Fruit fly (Drosophila melanogaster) whole organism, embryonic: ENCODE data around the gene brv3.

Experiments used
- CG10209 ChIP-seq: fragments of 200-800 bp; sonication (Bioruptor generic); optimal IDR thresholded peaks from 3 replicates; lab custom pipeline; 2017; ENCODE audit warnings: missing biosample characterization, mild to moderate bottlenecking, missing genetic modification characterization, missing genetic modification reagents
- CG10274 ChIP-seq: fragments of 200-800 bp; sonication (Bioruptor generic); optimal IDR thresholded peaks from 3 replicates; lab custom pipeline; 2017; ENCODE audit warnings: missing biosample characterization, mild to moderate bottlenecking, missing genetic modification characterization
- CG10565 ChIP-seq: fragments of 200-800 bp; sonication (Bioruptor generic); optimal IDR thresholded peaks from 3 replicates; lab custom pipeline; 2016; ENCODE audit warnings: missing biosample characterization, mild to moderate bottlenecking, missing genetic modification characterization
- CG10979 ChIP-seq: fragments of 200-800 bp; sonication (Bioruptor generic); optimal IDR thresholded peaks from 2 replicates; lab custom pipeline; 2018; ENCODE audit warnings: missing biosample characterization, mild to moderate bottlenecking, missing genetic modification characterization, moderate library complexity
- CG11560 ChIP-seq: fragments of 200-800 bp; sonication (Bioruptor generic); IDR thresholded peaks from 3 replicates; pipeline ENCODE4 v1.3.6; 2022; ENCODE audit warnings: missing biosample characterization, missing genetic modification characterization
- CG12744 ChIP-seq: fragments of 200-800 bp; sonication (Bioruptor generic); optimal IDR thresholded peaks from 2 replicates; lab custom pipeline; 2016; ENCODE audit warnings: missing biosample characterization, missing genetic modification characterization
- CG14860 ChIP-seq: fragments of 200-800 bp; sonication (Bioruptor generic); IDR thresholded peaks from 3 replicates; pipeline ENCODE4 v1.3.6; 2022; ENCODE audit warnings: missing biosample characterization, missing genetic modification characterization; ENCODE audit not compliant: partially characterized antibody
- CG15011 ChIP-seq: fragments of 200-800 bp; sonication (Bioruptor generic); optimal IDR thresholded peaks from 3 replicates; lab custom pipeline; 2018; ENCODE audit warnings: missing biosample characterization, mild to moderate bottlenecking, missing genetic modification characterization
- CG16779 ChIP-seq: fragments of 200-800 bp; sonication (Bioruptor generic); IDR thresholded peaks from 2 replicates; pipeline ENCODE4 v1.3.6; 2022; ENCODE audit warnings: missing biosample characterization, missing genetic modification characterization
- CG16815 ChIP-seq: fragments of 200-800 bp; sonication (Bioruptor generic); optimal IDR thresholded peaks from 3 replicates; lab custom pipeline; 2017; ENCODE audit warnings: missing biosample characterization, mild to moderate bottlenecking, missing genetic modification characterization
- CG17802 ChIP-seq: fragments of 200-800 bp; sonication (Bioruptor generic); optimal IDR thresholded peaks from 2 replicates; lab custom pipeline; 2018; ENCODE audit warnings: missing biosample characterization, mild to moderate bottlenecking, missing genetic modification characterization, moderate library complexity
- CG17829 ChIP-seq: fragments of 200-800 bp; optimal IDR thresholded peaks from 2 replicates; lab custom pipeline; 2019; ENCODE audit warnings: missing biosample characterization, mild to moderate bottlenecking, missing genetic modification characterization, moderate library complexity
- CG1832 ChIP-seq: fragments of 200-800 bp; sonication (Bioruptor generic); optimal IDR thresholded peaks from 2 replicates; lab custom pipeline; 2017; ENCODE audit warnings: missing biosample characterization, mild to moderate bottlenecking, missing genetic modification characterization, inconsistent platforms
- CG3838 ChIP-seq: fragments of 200-800 bp; sonication (Bioruptor generic); optimal IDR thresholded peaks from 3 replicates; lab custom pipeline; 2016; ENCODE audit warnings: missing biosample characterization, missing genetic modification characterization
- CG3995 ChIP-seq: fragments of 200-800 bp; sonication (Bioruptor generic); optimal IDR thresholded peaks from 3 replicates; lab custom pipeline; 2016; ENCODE audit warnings: missing biosample characterization, missing genetic modification characterization
- CG7372 ChIP-seq: fragments of 200-800 bp; sonication (Bioruptor generic); IDR thresholded peaks from 2 replicates; pipeline ENCODE4 v1.3.6; 2022; ENCODE audit warnings: missing biosample characterization, missing genetic modification characterization
- CG8281 ChIP-seq: fragments of 200-800 bp; sonication (Bioruptor generic); optimal IDR thresholded peaks from 2 replicates; lab custom pipeline; 2018; ENCODE audit warnings: missing biosample characterization, mild to moderate bottlenecking, missing genetic modification characterization, moderate library complexity
- CG8290 ChIP-seq, 3 experiments: fragments of 200-800 bp; sonication (Bioruptor generic); optimal IDR thresholded peaks; 2 replicates each; lab custom pipeline; 2016 to 2019; ENCODE audit warnings: missing biosample characterization in 3 of 3, missing genetic modification characterization in 3 of 3, mild to moderate bottlenecking in 2 of 3, moderate library complexity in 1 of 3
- CG9609 ChIP-seq: fragments of 200-800 bp; sonication (Bioruptor generic); optimal IDR thresholded peaks from 3 replicates; lab custom pipeline; 2016; ENCODE audit warnings: missing biosample characterization, missing genetic modification characterization
- ERR ChIP-seq: fragments of 200-800 bp; sonication (Bioruptor generic); optimal IDR thresholded peaks from 2 replicates; lab custom pipeline; 2016; ENCODE audit warnings: missing biosample characterization, missing genetic modification characterization
- H15 ChIP-seq: fragments of 200-800 bp; sonication (Bioruptor generic); IDR thresholded peaks from 3 replicates; pipeline ENCODE4 v1.3.6; 2022; ENCODE audit warnings: missing biosample characterization, missing genetic modification characterization
- HLH54F ChIP-seq: fragments of 200-800 bp; sonication (Bioruptor generic); optimal IDR thresholded peaks from 3 replicates; lab custom pipeline; 2016; ENCODE audit warnings: missing biosample characterization, missing genetic modification characterization
- Jarid2 ChIP-seq: fragments of 200-800 bp; sonication (Bioruptor generic); optimal IDR thresholded peaks from 3 replicates; lab custom pipeline; 2017; ENCODE audit warnings: mild to moderate bottlenecking, missing biosample characterization, missing genetic modification reagents, missing genetic modification characterization
- Neu2 ChIP-seq: fragments of 200-800 bp; sonication (Bioruptor generic); optimal IDR thresholded peaks from 3 replicates; lab custom pipeline; 2016; ENCODE audit warnings: missing biosample characterization, missing genetic modification characterization, borderline replicate concordance
- Ptx1 ChIP-seq: fragments of 200-800 bp; sonication (Bioruptor generic); IDR thresholded peaks from 2 replicates; pipeline ENCODE4 v1.3.6; 2022; ENCODE audit warnings: missing biosample characterization, missing genetic modification characterization
- Rfx ChIP-seq: fragments of 200-800 bp; sonication (Bioruptor generic); IDR thresholded peaks from 2 replicates; pipeline ENCODE4 v1.3.6; 2022; ENCODE audit warnings: missing biosample characterization, missing genetic modification characterization
- Scr ChIP-seq: fragments of 200-800 bp; sonication (Bioruptor generic); IDR thresholded peaks from 2 replicates; pipeline ENCODE4 v1.3.6; 2022; ENCODE audit warnings: missing biosample characterization, missing genetic modification characterization; ENCODE audit not compliant: partially characterized antibody
- Side ChIP-seq: fragments of 200-800 bp; sonication (Bioruptor generic); optimal IDR thresholded peaks from 2 replicates; lab custom pipeline; 2016; ENCODE audit warnings: missing biosample characterization, missing genetic modification characterization
- Usf ChIP-seq: fragments of 200-800 bp; sonication (Bioruptor generic); optimal IDR thresholded peaks from 2 replicates; lab custom pipeline; 2017; ENCODE audit warnings: missing genotype, missing biosample characterization, missing genetic modification characterization
- al ChIP-seq: fragments of 200-800 bp; sonication (Bioruptor generic); IDR thresholded peaks from 2 replicates; pipeline ENCODE4 v1.3.6; 2022; ENCODE audit warnings: missing biosample characterization, missing genetic modification characterization
- bowl ChIP-seq: fragments of 200-800 bp; sonication (Bioruptor generic); IDR thresholded peaks from 2 replicates; pipeline ENCODE4 v1.3.6; 2022; ENCODE audit warnings: missing biosample characterization, missing genetic modification characterization
- bsh ChIP-seq, 2 experiments: fragments of 200-800 bp; sonication (Bioruptor generic); optimal IDR thresholded peaks; 2 replicates each; lab custom pipeline; 2017 to 2018; ENCODE audit warnings: mild to moderate bottlenecking in 2 of 2, missing biosample characterization in 2 of 2, missing genetic modification characterization in 2 of 2, moderate library complexity in 1 of 2
- cg ChIP-seq: fragments of 200-800 bp; sonication (Bioruptor generic); optimal IDR thresholded peaks from 3 replicates; lab custom pipeline; 2019; ENCODE audit warnings: missing biosample characterization, mild to moderate bottlenecking, missing genetic modification characterization, moderate library complexity
- ci ChIP-seq: fragments of 200-800 bp; sonication (Bioruptor generic); IDR thresholded peaks from 3 replicates; pipeline ENCODE4 v1.3.6; 2022; ENCODE audit warnings: missing biosample characterization, missing genetic modification characterization
- da ChIP-seq: fragments of 200-800 bp; sonication (Bioruptor generic); optimal IDR thresholded peaks from 2 replicates; lab custom pipeline; 2016; ENCODE audit warnings: missing biosample characterization, missing genetic modification characterization
- dimm ChIP-seq: fragments of 200-800 bp; sonication (Bioruptor generic); IDR thresholded peaks from 2 replicates; pipeline ENCODE4 v1.3.6; 2022; ENCODE audit warnings: missing biosample characterization, missing genetic modification characterization
- en ChIP-seq: fragments of 200-800 bp; sonication (Bioruptor generic); optimal IDR thresholded peaks from 2 replicates; lab custom pipeline; 2016; ENCODE audit warnings: missing biosample characterization, missing genetic modification characterization
- eyg ChIP-seq: fragments of 200-800 bp; sonication (Bioruptor generic); optimal IDR thresholded peaks from 3 replicates; lab custom pipeline; 2016; ENCODE audit warnings: missing biosample characterization, missing genetic modification characterization
- gsb-n ChIP-seq: fragments of 200-800 bp; sonication (Bioruptor generic); optimal IDR thresholded peaks from 3 replicates; lab custom pipeline; 2018; ENCODE audit warnings: missing biosample characterization, mild to moderate bottlenecking, missing genetic modification characterization
- jumu ChIP-seq: fragments of 200-800 bp; sonication (Bioruptor generic); optimal IDR thresholded peaks from 3 replicates; lab custom pipeline; 2016; ENCODE audit warnings: missing biosample characterization, missing genetic modification characterization
- lab ChIP-seq: fragments of 200-800 bp; sonication (Bioruptor generic); optimal IDR thresholded peaks from 3 replicates; lab custom pipeline; 2017; ENCODE audit warnings: missing biosample characterization, missing genetic modification characterization, mild to moderate bottlenecking, moderate library complexity, missing genetic modification reagents
- org-1 ChIP-seq: fragments of 200-800 bp; sonication (Bioruptor generic); optimal IDR thresholded peaks from 2 replicates; lab custom pipeline; 2017; ENCODE audit warnings: missing biosample characterization, missing genetic modification characterization
- pita ChIP-seq: fragments of 200-800 bp; sonication (Bioruptor generic); optimal IDR thresholded peaks from 2 replicates; lab custom pipeline; 2017; ENCODE audit warnings: missing biosample characterization, mild to moderate bottlenecking, missing genetic modification characterization
- pum ChIP-seq: fragments of 200-800 bp; sonication (Bioruptor generic); optimal IDR thresholded peaks from 2 replicates; lab custom pipeline; 2016; ENCODE audit warnings: missing biosample characterization, missing genetic modification characterization
- sens-2 ChIP-seq: fragments of 200-800 bp; sonication (Bioruptor generic); IDR thresholded peaks from 2 replicates; pipeline ENCODE4 v1.3.6; 2022; ENCODE audit warnings: missing biosample characterization, missing genetic modification characterization
- stwl ChIP-seq: fragments of 200-800 bp; sonication (Bioruptor generic); optimal IDR thresholded peaks from 3 replicates; lab custom pipeline; 2018; ENCODE audit warnings: missing biosample characterization, mild to moderate bottlenecking, missing genetic modification characterization, moderate library complexity
- tap ChIP-seq: fragments of 200-800 bp; optimal IDR thresholded peaks from 3 replicates; lab custom pipeline; 2019; ENCODE audit warnings: missing biosample characterization, mild to moderate bottlenecking, missing genetic modification characterization, moderate library complexity
- tx ChIP-seq: fragments of 200-800 bp; sonication (Bioruptor generic); optimal IDR thresholded peaks from 2 replicates; lab custom pipeline; 2016; ENCODE audit warnings: missing biosample characterization, missing genetic modification characterization
- zfh2 ChIP-seq: fragments of 200-800 bp; sonication (Bioruptor generic); optimal IDR thresholded peaks from 2 replicates; lab custom pipeline; 2016; ENCODE audit warnings: missing biosample characterization, missing genetic modification characterization

Gene brv3

dm6 chrX:2608470-2609157 is 15.8 kb downstream of the brv3 start, which contains the start of gene Smyd3 (continued):
- no peak for TF ChIP-seq lab (GFP tag; lab: Kevin White, UChicago)
- peak; percentile 62 for TF ChIP-seq Side (GFP tag; lab: Kevin White, UChicago)
- TF ChIP-seq CG16815 (GFP tag; lab: Kevin White, UChicago), result peak; percentile 55
- TF ChIP-seq org-1 (GFP tag; lab: Kevin White, UChicago), result peak; percentile 48
- no peak for TF ChIP-seq CG10565 (GFP tag; lab: Kevin White, UChicago)
- TF ChIP-seq pum (GFP tag; lab: Kevin White, UChicago), result peak; percentile 70
- TF ChIP-seq CG14860 (GFP tag; lab: Robert Waterston, UW), result no peak
- TF ChIP-seq da (GFP tag; lab: Kevin White, UChicago), result peak; percentile 17
- TF ChIP-seq CG3838 (GFP tag; lab: Kevin White, UChicago), result peak; percentile 50
- peak; percentile 89 for TF ChIP-seq Ptx1
- TF ChIP-seq CG3995, result peak; percentile 29
- peak; percentile 85 for TF ChIP-seq HLH54F (GFP tag; lab: Kevin White, UChicago)
- peak; percentile 66 for TF ChIP-seq CG17829 (tag; lab: Kevin White, UChicago)
- TF ChIP-seq dimm (GFP tag; lab: Robert Waterston, UW), result no peak
- TF ChIP-seq CG8290 (GFP tag; optimal IDR thresholded peaks at IDR 0.05; lab: Kevin White, UChicago), result peak; percentile 61
- no peak for TF ChIP-seq CG8290 (tag; optimal IDR thresholded peaks at IDR 0.05; lab: Kevin White, UChicago)
- TF ChIP-seq eyg (GFP tag; lab: Kevin White, UChicago), result peak; percentile 62
- peak; percentile 67 for TF ChIP-seq al (GFP tag; lab: Robert Waterston, UW)
- no peak for TF ChIP-seq gsb-n (tag; lab: Kevin White, UChicago)
- no peak for TF ChIP-seq Jarid2 (GFP tag; lab: Kevin White, UChicago)
- no peak for TF ChIP-seq pita (GFP tag; lab: Kevin White, UChicago)
- peak; percentile 65 for TF ChIP-seq ERR (GFP tag; lab: Kevin White, UChicago)
- peak; percentile 58 for TF ChIP-seq en (GFP tag; lab: Kevin White, UChicago)
- peak; percentile 67 for TF ChIP-seq CG12744 (GFP tag; lab: Kevin White, UChicago)
- TF ChIP-seq H15, result peak; percentile 76; the same call in 2 of the 3 replicates
- TF ChIP-seq CG1832, result no peak
- peak; percentile 65 for TF ChIP-seq CG10979 (tag; lab: Kevin White, UChicago)
- TF ChIP-seq sens-2, result peak; percentile 60; the same call in 1 of the 2 replicates
- peak; percentile 65 for TF ChIP-seq CG9609 (GFP tag; lab: Kevin White, UChicago)
- TF ChIP-seq cg (GFP tag; lab: Kevin White, UChicago), result no peak
- peak; percentile 54 for TF ChIP-seq Usf
- no peak for TF ChIP-seq CG7372 (GFP tag; lab: Robert Waterston, UW)
- TF ChIP-seq Scr (GFP tag; lab: Robert Waterston, UW), result no peak
- TF ChIP-seq zfh2, result peak; percentile 76
- 0 out of 2 replicates have a peak, but pooled peaks have one; percentile 53 for TF ChIP-seq CG16779
- peak; percentile 90 for TF ChIP-seq ci (GFP tag; lab: Robert Waterston, UW)
- TF ChIP-seq jumu (GFP tag; lab: Kevin White, UChicago), result peak; percentile 62
- peak; percentile 48 for TF ChIP-seq tx (GFP tag; lab: Kevin White, UChicago)
- TF ChIP-seq CG8281 (tag; lab: Kevin White, UChicago), result peak; percentile 1
- peak; percentile 86 for TF ChIP-seq Rfx
- no peak for TF ChIP-seq Neu2 (GFP tag; lab: Kevin White, UChicago)
- no peak for TF ChIP-seq CG15011 (GFP tag; lab: Kevin White, UChicago)
- no peak for TF ChIP-seq tap (tag; lab: Kevin White, UChicago)
- no peak for TF ChIP-seq CG10274
- peak; percentile 17 for TF ChIP-seq stwl (tag; lab: Kevin White, UChicago)
- peak; percentile 44; the same call in 1 of the 3 replicates for TF ChIP-seq CG11560 (tag; lab: Robert Waterston, UW)
- TF ChIP-seq bsh (GFP tag; optimal IDR thresholded peaks at IDR 0.05; lab: Kevin White, UChicago), result peak; percentile 17 to 78
- TF ChIP-seq CG10209 (GFP tag; lab: Kevin White, UChicago), result peak; percentile 59
- TF ChIP-seq CG17802 (tag; lab: Kevin White, UChicago), result peak; percentile 18
- peak; percentile 62; the same call in 1 of the 2 replicates for TF ChIP-seq bowl
